Worm (Caenorhabditis elegans) whole organism, early embryonic: ENCODE measurements around the gene C55C3.73.

Experiments used
- F13C5.2 ChIP-seq: sonication (generic microtip); optimal IDR thresholded peaks from 2 replicates; lab custom pipeline; 2017; ENCODE audit warnings: mild to moderate bottlenecking, missing genetic modification characterization, inconsistent platforms, missing compliant biosample characterization
- hnd-1 ChIP-seq: sonication (generic microtip); optimal IDR thresholded peaks from 2 replicates; lab custom pipeline; 2016; ENCODE audit warnings: missing genetic modification characterization, missing compliant biosample characterization

DNA sequence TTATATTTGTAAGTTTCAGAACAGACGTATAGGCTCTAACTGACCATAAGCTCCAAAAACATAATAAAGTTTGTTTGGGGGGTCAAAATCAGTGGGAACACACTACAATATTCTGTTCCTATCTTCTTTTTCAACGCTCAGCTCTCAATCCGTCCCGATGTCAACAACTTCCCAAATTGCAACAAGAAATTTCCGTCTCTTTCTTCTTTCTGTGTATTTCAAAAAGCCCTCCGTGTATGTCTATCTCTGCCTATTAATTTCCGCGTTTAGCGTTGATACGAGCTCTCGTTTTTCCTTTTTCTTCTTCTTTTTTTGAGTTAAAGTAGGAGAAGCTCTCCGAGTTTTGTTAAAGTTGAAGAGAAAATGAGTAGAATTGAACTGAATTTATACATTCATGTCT, 20.4 kb upstream of the C55C3.73 start:
- TF ChIP-seq hnd-1 (tag; lab: Kevin White, UChicago) (no peak), F13C5.2 (tag; lab: Kevin White, UChicago) (no peak)
